Worm (Caenorhabditis elegans): Measurements from ENCODE around the gene T19C3.3.

- no peak for TF ChIP-seq dao-5 (tag; optimal IDR thresholded peaks at IDR 0.05)
- no peak for TF ChIP-seq him-1 (tag; optimal IDR thresholded peaks at IDR 0.05)
These were observed 27.4 kb upstream of the T19C3.3 start, which contains the start of gene W06E11.1 for ce11 chrIII:641759-642158.
